Fruit fly (Drosophila melanogaster): ENCODE measurements around the gene Ac13E.

Gene Ac13E

DNA sequence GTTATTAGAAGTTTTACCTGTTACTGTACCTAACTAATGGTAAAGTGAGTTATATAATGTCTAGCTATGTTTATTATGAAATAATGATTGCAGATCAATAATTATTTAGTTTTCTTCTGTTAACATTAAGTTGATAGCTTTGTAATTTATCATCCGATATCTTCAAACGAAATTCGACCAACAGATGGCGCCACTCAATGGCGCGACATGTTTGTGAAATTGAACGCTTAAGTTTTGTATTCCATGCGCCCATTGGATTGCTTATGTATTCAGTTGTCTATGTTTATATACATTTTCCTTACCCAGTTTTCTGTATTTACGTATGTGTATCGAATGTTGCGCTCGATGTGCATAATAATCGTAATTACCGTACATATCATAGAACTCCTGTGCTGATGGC, 63.6 kb downstream of the Ac13E start:
- TF ChIP-seq toe (GFP tag; optimal IDR thresholded peaks at IDR 0.05) (no peak), Crg-1 (GFP tag; optimal IDR thresholded peaks at IDR 0.05) (no peak), pad (GFP tag; optimal IDR thresholded peaks at IDR 0.05) (no peak), CG11617 (GFP tag; optimal IDR thresholded peaks at IDR 0.05) (no peak), CG7045 (GFP tag; optimal IDR thresholded peaks at IDR 0.05) (no peak), CG5204 (GFP tag; optimal IDR thresholded peaks at IDR 0.05) (no peak), CG7101 (tag; optimal IDR thresholded peaks at IDR 0.05) (no peak), Clk (GFP tag; optimal IDR thresholded peaks at IDR 0.05) (no peak), CG12768 (GFP tag; optimal IDR thresholded peaks at IDR 0.05) (no peak), tj (GFP tag; optimal IDR thresholded peaks at IDR 0.05) (no peak), Mnt (GFP tag; optimal IDR thresholded peaks at IDR 0.05) (no peak), CG14711 (tag; optimal IDR thresholded peaks at IDR 0.05) (no peak), kay (GFP tag; ENCODE audit: borderline replicate concordance) (no peak), bab1 (GFP tag; optimal IDR thresholded peaks at IDR 0.05) (no peak), CG1620 (GFP tag; optimal IDR thresholded peaks at IDR 0.05) (no peak), CG33017 (tag; optimal IDR thresholded peaks at IDR 0.05) (no peak), Hr96 (GFP tag; optimal IDR thresholded peaks at IDR 0.05) (no peak), cic (GFP tag; optimal IDR thresholded peaks at IDR 0.05) (no peak), ovo (GFP tag; optimal IDR thresholded peaks at IDR 0.05) (no peak), cnc (optimal IDR thresholded peaks at IDR 0.05) (no peak)

dm6 chrX:15486682-15487081, 67.4 kb downstream of the Ac13E start, which contains the start of gene Gmap:
Gene Gmap (plus strand): TSS chrX:15486922.
- TF ChIP-seq CG1620 (GFP tag; optimal IDR thresholded peaks at IDR 0.05) (no peak), kay (GFP tag; ENCODE audit: borderline replicate concordance) (peak; percentile 57), CG12768 (GFP tag; optimal IDR thresholded peaks at IDR 0.05) (no peak), toe (GFP tag; optimal IDR thresholded peaks at IDR 0.05) (no peak), pad (GFP tag; optimal IDR thresholded peaks at IDR 0.05) (no peak), Hr96 (GFP tag; optimal IDR thresholded peaks at IDR 0.05) (no peak), CG11617 (GFP tag; optimal IDR thresholded peaks at IDR 0.05) (no peak), cic (GFP tag; optimal IDR thresholded peaks at IDR 0.05) (no peak), CG33017 (tag; optimal IDR thresholded peaks at IDR 0.05) (no peak), CG7101 (tag; optimal IDR thresholded peaks at IDR 0.05) (no peak), ovo (GFP tag; optimal IDR thresholded peaks at IDR 0.05) (no peak), bab1 (GFP tag; optimal IDR thresholded peaks at IDR 0.05) (peak; percentile 39), cnc (optimal IDR thresholded peaks at IDR 0.05) (no peak), CG7045 (GFP tag; optimal IDR thresholded peaks at IDR 0.05) (no peak), Crg-1 (GFP tag; optimal IDR thresholded peaks at IDR 0.05) (no peak), Mnt (GFP tag; optimal IDR thresholded peaks at IDR 0.05) (no peak), CG5204 (GFP tag; optimal IDR thresholded peaks at IDR 0.05) (no peak), Clk (GFP tag; optimal IDR thresholded peaks at IDR 0.05) (no peak), CG14711 (tag; optimal IDR thresholded peaks at IDR 0.05) (peak; percentile 15)

- TF ChIP-seq CG12768 (GFP tag; optimal IDR thresholded peaks at IDR 0.05), result no peak
- no peak for TF ChIP-seq Hr96 (GFP tag; optimal IDR thresholded peaks at IDR 0.05)
- TF ChIP-seq CG14711 (tag; optimal IDR thresholded peaks at IDR 0.05), result no peak
- no peak for TF ChIP-seq pad (GFP tag; optimal IDR thresholded peaks at IDR 0.05)
- TF ChIP-seq CG7045 (GFP tag; optimal IDR thresholded peaks at IDR 0.05), result no peak
- no peak for TF ChIP-seq cnc (optimal IDR thresholded peaks at IDR 0.05)
- TF ChIP-seq ovo (GFP tag; optimal IDR thresholded peaks at IDR 0.05), result no peak
- no peak for TF ChIP-seq Crg-1 (GFP tag; optimal IDR thresholded peaks at IDR 0.05)
- TF ChIP-seq CG33017 (tag; optimal IDR thresholded peaks at IDR 0.05), result no peak
- no peak for TF ChIP-seq CG11617 (GFP tag; optimal IDR thresholded peaks at IDR 0.05)
- no peak for TF ChIP-seq CG5204 (GFP tag; optimal IDR thresholded peaks at IDR 0.05)
- TF ChIP-seq cic (GFP tag; optimal IDR thresholded peaks at IDR 0.05), result no peak
- no peak for TF ChIP-seq tj (GFP tag; optimal IDR thresholded peaks at IDR 0.05)
- no peak for TF ChIP-seq kay (GFP tag; ENCODE audit: borderline replicate concordance)
Measured at dm6 chrX:15484451-15485032, 69.5 kb downstream of the Ac13E start.

dm6 chrX:15483010-15483802, 70.9 kb downstream of the Ac13E start:
- TF ChIP-seq Mnt (GFP tag; optimal IDR thresholded peaks at IDR 0.05) (no peak), pad (GFP tag; optimal IDR thresholded peaks at IDR 0.05) (no peak), bab1 (GFP tag; optimal IDR thresholded peaks at IDR 0.05) (no peak), kay (GFP tag; ENCODE audit: borderline replicate concordance) (no peak), CG7101 (tag; optimal IDR thresholded peaks at IDR 0.05) (no peak)

dm6 chrX:15482236-15482660, 71.8 kb downstream of the Ac13E start, which contains the start of gene CG6340:
Gene CG6340 (plus strand): TSS chrX:15482374.
- TF ChIP-seq CG1620 (GFP tag; optimal IDR thresholded peaks at IDR 0.05) (no peak), CG7101 (tag; optimal IDR thresholded peaks at IDR 0.05) (no peak), CG14711 (tag; optimal IDR thresholded peaks at IDR 0.05) (no peak), CG7045 (GFP tag; optimal IDR thresholded peaks at IDR 0.05) (no peak), bab1 (GFP tag; optimal IDR thresholded peaks at IDR 0.05) (peak; percentile 12), pad (GFP tag; optimal IDR thresholded peaks at IDR 0.05) (no peak), ovo (GFP tag; optimal IDR thresholded peaks at IDR 0.05) (no peak), cic (GFP tag; optimal IDR thresholded peaks at IDR 0.05) (no peak), CG5204 (GFP tag; optimal IDR thresholded peaks at IDR 0.05) (no peak), kay (GFP tag; ENCODE audit: borderline replicate concordance) (no peak), cnc (optimal IDR thresholded peaks at IDR 0.05) (no peak), toe (GFP tag; optimal IDR thresholded peaks at IDR 0.05) (no peak), tj (GFP tag; optimal IDR thresholded peaks at IDR 0.05) (peak; percentile 6), Mnt (GFP tag; optimal IDR thresholded peaks at IDR 0.05) (peak; percentile 44), Hr96 (GFP tag; optimal IDR thresholded peaks at IDR 0.05) (no peak), Crg-1 (GFP tag; optimal IDR thresholded peaks at IDR 0.05) (no peak)
